Worm (Caenorhabditis elegans): ENCODE results near the gene F56B6.6.

F56B6.6 gene

DNA sequence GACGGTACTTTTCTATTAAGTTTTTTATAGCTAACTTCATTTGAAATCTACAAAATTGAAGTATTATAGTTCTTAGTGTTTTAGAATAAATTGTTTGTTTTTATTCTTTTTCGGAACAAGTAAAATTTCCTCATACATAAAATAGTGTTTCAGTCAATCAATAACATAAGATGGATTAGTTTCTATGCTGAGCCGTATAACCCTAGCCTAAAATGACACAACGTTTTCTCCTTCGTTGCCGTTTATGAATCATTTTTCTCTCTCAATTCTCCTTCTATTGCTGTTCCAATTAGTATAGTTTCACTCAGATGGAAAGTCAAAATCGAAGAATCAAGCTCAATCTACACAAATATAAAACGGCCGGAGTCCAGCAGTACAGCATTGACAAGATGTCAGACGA is 9.4 kb upstream of the F56B6.6 start, which contains the start of gene rgs-7:
Gene rgs-7 (plus strand): TSS at position 301 of the 400 bp plus-strand sequence.
- TF ChIP-seq pag-3 (tag; optimal IDR thresholded peaks at IDR 0.05; ENCODE audit: borderline replicate concordance) (no peak), tbx-2 (tag; optimal IDR thresholded peaks at IDR 0.05) (no peak), pqm-1 (tag; optimal IDR thresholded peaks at IDR 0.05) (no peak), C08G9.2 (tag; optimal IDR thresholded peaks at IDR 0.05) (no peak), unc-42 (tag; optimal IDR thresholded peaks at IDR 0.05) (no peak), eyg-1 (tag; optimal IDR thresholded peaks at IDR 0.05) (no peak), Y22D7AL.16 (tag; optimal IDR thresholded peaks at IDR 0.05) (no peak), pros-1 (tag; optimal IDR thresholded peaks at IDR 0.05) (no peak), dve-1 (tag; optimal IDR thresholded peaks at IDR 0.05) (no peak), mec-3 (tag; optimal IDR thresholded peaks at IDR 0.05; ENCODE audit: borderline replicate concordance) (no peak)

DNA sequence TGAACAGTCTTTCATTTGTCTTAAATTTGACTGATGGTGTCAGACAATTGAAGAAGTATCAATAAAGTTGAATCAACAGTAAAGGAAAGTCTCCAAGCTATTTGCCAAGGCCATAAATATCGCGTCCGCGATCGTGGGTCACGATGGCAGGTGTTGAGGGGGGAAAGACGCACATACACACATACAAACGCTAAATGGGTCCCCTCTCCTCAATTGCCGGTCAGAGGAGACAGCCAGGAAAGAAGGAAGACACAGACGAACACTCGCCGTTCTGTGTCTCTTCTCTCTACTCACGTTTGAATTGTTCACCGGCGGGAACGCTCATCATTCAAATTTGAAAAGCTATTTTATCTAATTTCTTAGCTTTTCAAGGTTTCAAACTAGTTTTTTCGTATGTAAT is 8.0 kb upstream of the F56B6.6 start:
- TF ChIP-seq pax-1 (tag; optimal IDR thresholded peaks at IDR 0.05), result no peak
- no peak for TF ChIP-seq ceh-22 (tag; optimal IDR thresholded peaks at IDR 0.05)
- TF ChIP-seq nfya-1 (tag; optimal IDR thresholded peaks at IDR 0.05), result peak; percentile 25
- no peak for TF ChIP-seq hlh-13 (GFP tag; optimal IDR thresholded peaks at IDR 0.05)
- TF ChIP-seq nhr-11 (tag; optimal IDR thresholded peaks at IDR 0.05), result no peak
- no peak for TF ChIP-seq ceh-9 (tag; optimal IDR thresholded peaks at IDR 0.05)
- TF ChIP-seq hlh-30 (tag; optimal IDR thresholded peaks at IDR 0.05; ENCODE audit: insufficient read depth), result peak; percentile 61
- no peak for TF ChIP-seq C08G9.2 (tag; optimal IDR thresholded peaks at IDR 0.05)
- TF ChIP-seq lim-6 (tag; optimal IDR thresholded peaks at IDR 0.05), result no peak
- TF ChIP-seq unc-86 (tag; optimal IDR thresholded peaks at IDR 0.05), result no peak
- TF ChIP-seq gmeb-2 (tag; optimal IDR thresholded peaks at IDR 0.05), result no peak
- no peak for TF ChIP-seq ceh-14 (tag; optimal IDR thresholded peaks at IDR 0.05)
- TF ChIP-seq unc-55 (GFP tag; optimal IDR thresholded peaks at IDR 0.05), result peak; percentile 69
- TF ChIP-seq ref-2 (tag; optimal IDR thresholded peaks at IDR 0.05), result peak; percentile 44
- TF ChIP-seq dve-1 (tag; optimal IDR thresholded peaks at IDR 0.05), result no peak
- TF ChIP-seq K02D7.2 (tag; optimal IDR thresholded peaks at IDR 0.05), result no peak
- TF ChIP-seq pha-2 (tag; optimal IDR thresholded peaks at IDR 0.05), result no peak
- TF ChIP-seq ceh-31 (tag; optimal IDR thresholded peaks at IDR 0.05), result peak; percentile 66
- no peak for TF ChIP-seq hlh-8 (tag; optimal IDR thresholded peaks at IDR 0.05)
- TF ChIP-seq elt-4 (tag; optimal IDR thresholded peaks at IDR 0.05), result no peak
- no peak for TF ChIP-seq sox-4 (tag; optimal IDR thresholded peaks at IDR 0.05)
- no peak for TF ChIP-seq syd-9 (tag; optimal IDR thresholded peaks at IDR 0.05)
- TF ChIP-seq mec-3 (tag; optimal IDR thresholded peaks at IDR 0.05; ENCODE audit: borderline replicate concordance), result no peak
- TF ChIP-seq tbx-7 (tag; optimal IDR thresholded peaks at IDR 0.05), result no peak
- TF ChIP-seq ceh-34 (tag; optimal IDR thresholded peaks at IDR 0.05), result no peak
- peak; percentile 22 for TF ChIP-seq rnt-1 (tag; optimal IDR thresholded peaks at IDR 0.05)
- no peak for TF ChIP-seq dmd-4 (tag; optimal IDR thresholded peaks at IDR 0.05; ENCODE audit: borderline replicate concordance)
- no peak for TF ChIP-seq ceh-24 (tag; optimal IDR thresholded peaks at IDR 0.05)
- TF ChIP-seq pqm-1 (tag; optimal IDR thresholded peaks at IDR 0.05), result no peak
- TF ChIP-seq unc-42 (tag; optimal IDR thresholded peaks at IDR 0.05), result peak; percentile 25
- TF ChIP-seq fkh-6 (tag; optimal IDR thresholded peaks at IDR 0.05), result no peak
- peak; percentile 11 for TF ChIP-seq tbx-2 (tag; optimal IDR thresholded peaks at IDR 0.05)
- no peak for TF ChIP-seq ttx-3 (tag; optimal IDR thresholded peaks at IDR 0.05)

DNA sequence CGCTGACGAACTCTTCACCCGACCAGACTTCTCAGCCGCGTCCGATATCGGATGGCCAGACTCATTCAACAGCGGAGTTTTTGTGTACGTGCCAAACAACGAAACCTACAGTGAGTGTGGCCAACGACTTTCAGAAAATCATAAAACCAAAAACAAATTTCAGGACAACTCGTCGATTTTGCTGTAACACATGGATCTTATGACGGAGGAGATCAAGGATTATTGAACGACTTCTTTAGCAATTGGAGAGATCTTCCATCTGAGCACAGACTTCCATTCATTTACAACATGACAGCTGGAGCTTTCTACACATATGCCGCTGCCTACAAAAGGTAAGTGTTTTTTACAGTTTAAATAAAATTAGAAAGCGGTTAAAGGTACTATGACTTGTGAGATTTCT is 5.2 kb upstream of the F56B6.6 start:
- TF ChIP-seq nfya-1 (tag; optimal IDR thresholded peaks at IDR 0.05), result no peak
- TF ChIP-seq ttx-3 (tag; optimal IDR thresholded peaks at IDR 0.05), result no peak
- TF ChIP-seq ceh-14 (tag; optimal IDR thresholded peaks at IDR 0.05), result no peak
- TF ChIP-seq ceh-45 (GFP tag; IDR thresholded peaks at IDR 0.05), result no peak
- no peak for TF ChIP-seq pha-4 (tag; optimal IDR thresholded peaks at IDR 0.05)
- no peak for TF ChIP-seq ztf-16 (tag; optimal IDR thresholded peaks at IDR 0.05)
- no peak for TF ChIP-seq pat-9 (tag; optimal IDR thresholded peaks at IDR 0.05)
- no peak for TF ChIP-seq ceh-18 (tag; optimal IDR thresholded peaks at IDR 0.05)
- no peak for TF ChIP-seq ceh-31 (tag; optimal IDR thresholded peaks at IDR 0.05)
- TF ChIP-seq nhr-11 (tag; optimal IDR thresholded peaks at IDR 0.05), result no peak
- TF ChIP-seq ceh-48 (tag; optimal IDR thresholded peaks at IDR 0.05), result no peak
- no peak for TF ChIP-seq lin-11 (tag; optimal IDR thresholded peaks at IDR 0.05)
- TF ChIP-seq npax-4 (tag; optimal IDR thresholded peaks at IDR 0.05), result no peak
- no peak for TF ChIP-seq dmd-4 (tag; optimal IDR thresholded peaks at IDR 0.05; ENCODE audit: borderline replicate concordance)
- TF ChIP-seq unc-3 (GFP tag; conservative IDR thresholded peaks at IDR 0.05), result no peak
- no peak for TF ChIP-seq unc-3 (tag; optimal IDR thresholded peaks at IDR 0.05)
- no peak for TF ChIP-seq unc-42 (tag; optimal IDR thresholded peaks at IDR 0.05)
